Fruit fly (Drosophila melanogaster): ENCODE measurements around the gene CG34165.
A peak's percentile ranks its signal among the peaks of the same experiment; 100 is the strongest.

The CG34165 gene

DNA sequence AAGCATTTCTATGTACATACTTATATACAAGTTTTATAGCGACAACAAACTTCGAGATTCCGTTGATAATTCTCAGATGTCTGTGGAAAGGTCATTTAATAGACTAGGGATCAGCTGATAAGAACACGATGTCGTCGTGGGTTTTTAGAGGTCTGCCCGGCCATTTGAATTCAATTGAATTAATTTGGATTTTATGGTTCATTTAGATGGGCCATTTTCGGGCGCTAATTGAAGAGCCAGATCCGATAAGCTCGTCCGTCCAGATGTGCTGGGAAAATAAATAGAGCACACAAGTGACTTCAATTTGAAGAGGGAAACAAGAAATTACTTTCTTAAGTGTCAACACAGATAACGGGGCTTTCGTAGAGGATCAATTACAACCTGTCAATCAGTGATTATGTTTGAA is 39.9 kb upstream of the CG34165 start (continued):
- TF ChIP-seq hkb (optimal IDR thresholded peaks at IDR 0.05) (no peak), hkb (GFP tag; IDR thresholded peaks at IDR 0.05) (no peak), CG9727 (GFP tag; optimal IDR thresholded peaks at IDR 0.05) (no peak), Bdp1 (GFP tag; optimal IDR thresholded peaks at IDR 0.05) (no peak), Mad (GFP tag; optimal IDR thresholded peaks at IDR 0.05) (no peak), Lpt (GFP tag; optimal IDR thresholded peaks at IDR 0.05) (no peak), CG14441 (GFP tag; IDR thresholded peaks at IDR 0.05) (no peak), slou (GFP tag; optimal IDR thresholded peaks at IDR 0.05) (no peak), CHES-1-like (GFP tag; optimal IDR thresholded peaks at IDR 0.05) (no peak), CG17359 (tag; optimal IDR thresholded peaks at IDR 0.05) (no peak), zfh1 (GFP tag; IDR thresholded peaks at IDR 0.05) (0 out of 3 replicates have a peak, but pooled peaks have one; percentile 10), CG14014 (GFP tag; IDR thresholded peaks at IDR 0.05) (no peak), CG6683 (GFP tag; optimal IDR thresholded peaks at IDR 0.05) (no peak), CG2199 (GFP tag; IDR thresholded peaks at IDR 0.05) (peak; percentile 67; the same call in 1 of the 3 replicates), sd (tag; optimal IDR thresholded peaks at IDR 0.05) (peak; percentile 16), ranshi (GFP tag; IDR thresholded peaks at IDR 0.05) (no peak), abd-A (tag; optimal IDR thresholded peaks at IDR 0.05) (peak; percentile 81), klu (GFP tag; IDR thresholded peaks at IDR 0.05) (no peak), Dbx (GFP tag; IDR thresholded peaks at IDR 0.05) (no peak), CG15601 (tag; optimal IDR thresholded peaks at IDR 0.05) (no peak), pan (optimal IDR thresholded peaks at IDR 0.05) (no peak), pan (GFP tag; optimal IDR thresholded peaks at IDR 0.05 in 1 of 2, IDR thresholded peaks at IDR 0.05 in 1 of 2) (no peak), cato (GFP tag; optimal IDR thresholded peaks at IDR 0.05; ENCODE audit: borderline replicate concordance) (no peak), dan (GFP tag; IDR thresholded peaks at IDR 0.05) (no peak), CG10321 (GFP tag; IDR thresholded peaks at IDR 0.05) (no peak), CG7745 (tag; optimal IDR thresholded peaks at IDR 0.05) (peak; percentile 70), pb (GFP tag; optimal IDR thresholded peaks at IDR 0.05) (no peak), CG30431 (GFP tag; optimal IDR thresholded peaks at IDR 0.05) (no peak), CG6689 (GFP tag; IDR thresholded peaks at IDR 0.05) (no peak), Taf1 (GFP tag; IDR thresholded peaks at IDR 0.05) (no peak), gcm (GFP tag; optimal IDR thresholded peaks at IDR 0.05) (no peak), CG4328 (GFP tag; optimal IDR thresholded peaks at IDR 0.05) (no peak), CG12942 (GFP tag; optimal IDR thresholded peaks at IDR 0.05) (no peak), CG4820 (GFP tag; optimal IDR thresholded peaks at IDR 0.05) (no peak), Blimp-1 (GFP tag; optimal IDR thresholded peaks at IDR 0.05) (peak; percentile 3), amos (GFP tag; IDR thresholded peaks at IDR 0.05; ENCODE audit: partially characterized antibody) (no peak), pfk (GFP tag; optimal IDR thresholded peaks at IDR 0.05) (no peak), CG8765 (GFP tag; IDR thresholded peaks at IDR 0.05) (no peak), da (GFP tag; optimal IDR thresholded peaks at IDR 0.05) (no peak), vvl (GFP tag; IDR thresholded peaks at IDR 0.05) (peak; percentile 15; the same call in 1 of the 2 replicates), ase (GFP tag; IDR thresholded peaks at IDR 0.05) (no peak), CG13296 (GFP tag; optimal IDR thresholded peaks at IDR 0.05) (no peak), hth (optimal IDR thresholded peaks at IDR 0.05) (no peak), CG10959 (GFP tag; IDR thresholded peaks at IDR 0.05) (no peak), H2.0 (GFP tag; IDR thresholded peaks at IDR 0.05) (no peak), CG15011 (GFP tag; optimal IDR thresholded peaks at IDR 0.05) (no peak), ro (GFP tag; IDR thresholded peaks at IDR 0.05) (no peak), cg (GFP tag; optimal IDR thresholded peaks at IDR 0.05) (no peak), caup (GFP tag; optimal IDR thresholded peaks at IDR 0.05; ENCODE audit: severe bottlenecking) (no peak), ash1 (GFP tag; optimal IDR thresholded peaks at IDR 0.05) (no peak), Vsx1 (GFP tag; optimal IDR thresholded peaks at IDR 0.05) (peak; percentile 82), CG5953 (GFP tag; IDR thresholded peaks at IDR 0.05) (no peak), dmrt99B (tag; optimal IDR thresholded peaks at IDR 0.05) (no peak)

Data from whole organism, embryonic.